Fruit fly (Drosophila melanogaster) whole organism: Measurements from ENCODE around the gene CG7099.

Experiments
- Dll ChIP-seq: fragments of >200 bp; optimal IDR thresholded peaks from 2 replicates; lab custom pipeline; 2017
- EcR ChIP-seq, 2 experiments: fragments of >200 bp; optimal IDR thresholded peaks; 2 replicates each; lab custom pipeline; 2017; ENCODE audit warnings: missing biosample characterization in 2 of 2, missing genetic modification characterization in 2 of 2, missing genetic modification reagents in 2 of 2
- pan ChIP-seq: fragments of >200 bp; optimal IDR thresholded peaks from 2 replicates; lab custom pipeline; 2017
- psq ChIP-seq: fragments of >200 bp; optimal IDR thresholded peaks from 2 replicates; lab custom pipeline; 2017
- usp ChIP-seq: fragments of >200 bp; optimal IDR thresholded peaks from 2 replicates; lab custom pipeline; 2017; ENCODE audit warnings: missing biosample characterization, missing genetic modification characterization, mixed read lengths

DNA sequence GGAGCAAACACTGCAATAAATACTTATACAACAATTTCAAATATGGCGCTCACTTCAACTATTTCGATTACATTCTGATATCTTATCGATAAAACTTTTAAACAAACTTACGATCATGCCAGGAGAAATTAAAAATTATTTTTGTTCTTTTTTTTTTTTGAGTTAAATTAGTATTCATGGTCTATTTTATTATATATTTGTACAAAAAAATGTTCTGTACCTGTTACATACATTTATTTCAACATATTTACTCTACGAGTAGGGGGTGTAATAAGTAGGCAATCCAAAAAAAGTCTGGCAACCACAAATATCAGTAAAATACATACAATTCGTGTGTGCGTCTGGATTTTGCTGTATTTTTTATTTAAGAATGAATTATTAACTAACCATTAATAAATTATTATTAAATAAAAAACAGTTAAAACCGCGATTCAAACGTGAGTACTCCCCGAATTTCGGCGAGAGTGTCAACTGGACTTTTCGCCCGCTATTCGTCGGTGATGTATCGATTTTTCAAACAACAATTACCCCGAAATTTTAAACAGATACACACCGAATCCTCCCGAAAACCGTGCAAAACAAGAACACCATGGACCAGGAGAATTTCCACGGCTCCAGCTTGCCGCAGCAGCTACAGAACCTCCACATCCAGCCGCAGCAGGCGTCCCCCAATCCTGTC lies 4.9 kb upstream of the CG7099 start, which contains the start of gene loqs:
- TF ChIP-seq psq (lab: Kevin White, UChicago) (no peak), EcR (GFP tag; optimal IDR thresholded peaks at IDR 0.05; lab: Kevin White, UChicago) (no peak), usp (GFP tag; lab: Kevin White, UChicago) (no peak), Dll (lab: Kevin White, UChicago) (no peak), pan (lab: Kevin White, UChicago) (no peak)
